Worm (Caenorhabditis elegans): ENCODE data around the gene F02C12.3.

F02C12.3 gene

DNA sequence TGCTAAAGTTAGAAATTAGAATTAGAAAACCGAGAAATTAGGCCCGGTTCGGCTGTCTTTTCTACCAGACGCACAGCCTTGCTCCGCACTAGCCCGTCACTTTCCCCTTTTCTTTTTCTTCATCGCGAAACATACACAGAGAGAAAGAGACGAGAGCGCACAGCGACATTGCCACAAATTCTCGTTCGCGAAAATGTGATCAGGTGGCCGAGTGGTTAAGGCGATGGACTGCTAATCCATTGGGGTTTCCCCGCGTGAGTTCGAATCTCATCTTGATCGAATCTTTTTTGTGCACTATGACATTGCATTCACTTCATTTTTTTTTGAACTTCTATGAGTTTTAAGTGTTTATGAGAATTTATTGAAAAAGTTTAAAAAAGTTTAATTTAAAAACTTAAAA, 45.7 kb downstream of the F02C12.3 start (continued):
- no peak for TF ChIP-seq F10E7.11 (tag; optimal IDR thresholded peaks at IDR 0.05)
- no peak for TF ChIP-seq ama-1 (optimal IDR thresholded peaks at IDR 0.05)
- TF ChIP-seq ama-1 (GFP tag; optimal IDR thresholded peaks at IDR 0.05): no peak
- no peak for TF ChIP-seq madf-3 (GFP tag; IDR thresholded peaks at IDR 0.05)
- no peak for TF ChIP-seq ztf-6 (GFP tag; IDR thresholded peaks at IDR 0.05)
- TF ChIP-seq unc-62 (GFP tag; optimal IDR thresholded peaks at IDR 0.05): no peak
- TF ChIP-seq rpc-1 (optimal IDR thresholded peaks at IDR 0.05): peak; percentile 62
- TF ChIP-seq rpc-1 (tag; optimal IDR thresholded peaks at IDR 0.05): peak; percentile 79
- no peak for TF ChIP-seq Y95B8A.8 (GFP tag; IDR thresholded peaks at IDR 0.05)
- no peak for TF ChIP-seq hrde-1 (tag; optimal IDR thresholded peaks at IDR 0.05; ENCODE audit: borderline replicate concordance)
- TF ChIP-seq dox-1 (GFP tag; IDR thresholded peaks at IDR 0.05): peak; percentile 90
- no peak for TF ChIP-seq bed-2 (GFP tag; IDR thresholded peaks at IDR 0.05)
- TF ChIP-seq let-607 (tag; optimal IDR thresholded peaks at IDR 0.05): no peak
- TF ChIP-seq xnd-1 (tag; optimal IDR thresholded peaks at IDR 0.05): no peak
- no peak for TF ChIP-seq ceh-79 (tag; optimal IDR thresholded peaks at IDR 0.05)
- no peak for TF ChIP-seq K12H6.12 (tag; optimal IDR thresholded peaks at IDR 0.05)
- peak; percentile 60 for TF ChIP-seq nhr-90 (tag; optimal IDR thresholded peaks at IDR 0.05)
- TF ChIP-seq ztf-28 (GFP tag; IDR thresholded peaks at IDR 0.05): 0 out of 2 replicates have a peak, but pooled peaks have one; percentile 60
- peak; percentile 84 for TF ChIP-seq lin-26 (GFP tag; IDR thresholded peaks at IDR 0.05)
- TF ChIP-seq zfh-2 (GFP tag; conservative IDR thresholded peaks at IDR 0.05): peak; percentile 40; the same call in 1 of the 2 replicates
- TF ChIP-seq ceh-91 (GFP tag; IDR thresholded peaks at IDR 0.05): no peak
- TF ChIP-seq snpc-3.4 (tag; optimal IDR thresholded peaks at IDR 0.05): no peak
- peak; percentile 13 for TF ChIP-seq zim-3 (tag; optimal IDR thresholded peaks at IDR 0.05)

DNA sequence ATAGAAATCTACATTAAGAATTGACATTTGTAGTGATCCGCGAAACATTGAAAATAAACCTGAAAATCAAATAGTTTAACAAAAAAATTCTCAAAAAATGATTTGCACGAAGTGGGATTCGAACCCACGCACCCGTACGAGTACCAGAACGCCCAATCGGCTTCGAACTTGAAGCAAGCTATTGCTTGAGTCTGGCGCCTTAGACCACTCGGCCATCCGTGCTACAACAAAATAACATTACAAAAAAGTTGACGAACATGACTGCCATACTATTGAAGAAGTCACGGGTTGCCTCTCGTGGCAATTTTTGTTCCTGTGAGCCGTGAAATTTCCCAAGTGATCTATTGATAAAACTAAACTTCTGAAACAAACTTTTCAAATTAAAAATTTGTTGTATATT, 46.5 kb downstream of the F02C12.3 start:
- TF ChIP-seq snpc-4 (GFP tag; optimal IDR thresholded peaks at IDR 0.05) (peak; percentile 62), snpc-4 (tag; optimal IDR thresholded peaks at IDR 0.05) (peak in 2 of 4 experiments; percentile 36 to 58), rpc-1 (optimal IDR thresholded peaks at IDR 0.05) (peak; percentile 75), rpc-1 (tag; optimal IDR thresholded peaks at IDR 0.05) (peak; percentile 90), dox-1 (GFP tag; IDR thresholded peaks at IDR 0.05) (peak; percentile 45; the same call in 1 of the 2 replicates), pbrm-1 (GFP tag; IDR thresholded peaks at IDR 0.05) (peak; percentile 76), hmg-20 (GFP tag; IDR thresholded peaks at IDR 0.05) (peak; percentile 55; the same call in 1 of the 2 replicates), him-1 (tag; optimal IDR thresholded peaks at IDR 0.05) (peak; percentile 51), B0261.1 (tag; optimal IDR thresholded peaks at IDR 0.05) (peak; percentile 72), Y53G8AR.9 (GFP tag; conservative IDR thresholded peaks at IDR 0.05) (0 out of 2 replicates have a peak, but pooled peaks have one; percentile 22), rcor-1 (GFP tag; IDR thresholded peaks at IDR 0.05) (peak; percentile 62), cebp-1 (GFP tag; IDR thresholded peaks at IDR 0.05) (no peak), cebp-1 (tag; optimal IDR thresholded peaks at IDR 0.05) (peak; percentile 1), mes-4 (tag; optimal IDR thresholded peaks at IDR 0.05) (peak; percentile 39), hmg-1.2 (GFP tag; IDR thresholded peaks at IDR 0.05) (peak; percentile 44; the same call in 1 of the 2 replicates), lin-26 (GFP tag; IDR thresholded peaks at IDR 0.05) (0 out of 2 replicates have a peak, but pooled peaks have one; percentile 45), nhr-90 (tag; optimal IDR thresholded peaks at IDR 0.05) (peak; percentile 32), nhr-120 (GFP tag; IDR thresholded peaks at IDR 0.05) (no peak), madf-6 (GFP tag; IDR thresholded peaks at IDR 0.05) (0 out of 2 replicates have a peak, but pooled peaks have one; percentile 18), nhr-80 (tag; optimal IDR thresholded peaks at IDR 0.05) (no peak), snpc-1.3 (tag; optimal IDR thresholded peaks at IDR 0.05; ENCODE audit: insufficient read depth) (peak; percentile 63), D2030.7 (GFP tag; IDR thresholded peaks at IDR 0.05) (peak; percentile 92), C17E4.6 (GFP tag; IDR thresholded peaks at IDR 0.05) (no peak), F52B5.7 (tag; optimal IDR thresholded peaks at IDR 0.05) (no peak), fkh-3 (tag; optimal IDR thresholded peaks at IDR 0.05) (no peak), die-1 (tag; optimal IDR thresholded peaks at IDR 0.05) (peak; percentile 64), tbp1 (GFP tag; optimal IDR thresholded peaks at IDR 0.05) (peak; percentile 84)
